Fruit fly (Drosophila melanogaster): Measurements from ENCODE around the gene vari.

dm6 chr2L:20773453-20774054 is 23.3 kb downstream of the vari start:
- TF ChIP-seq Myc (optimal IDR thresholded peaks at IDR 0.05): no peak
- TF ChIP-seq Sin3A (optimal IDR thresholded peaks at IDR 0.05): no peak

Data from Kc167 (cell line).